Worm (Caenorhabditis elegans) whole organism, L3 larva: ENCODE data around the gene nspe-8.

Source experiments
- egl-27 ChIP-seq: sonication (generic microtip); optimal IDR thresholded peaks from 4 replicates; lab custom pipeline; 2017; ENCODE audit warnings: missing biosample characterization, missing genetic modification reagents, missing genetic modification characterization
- fkh-10 ChIP-seq: sonication (generic microtip); optimal IDR thresholded peaks from 2 replicates; lab custom pipeline; 2017; ENCODE audit warnings: missing biosample characterization, missing genetic modification reagents, missing genetic modification characterization
- nhr-12 ChIP-seq: fragments of 150-350 bp; optimal IDR thresholded peaks from 2 replicates; lab custom pipeline; 2014; ENCODE audit warnings: missing biosample characterization, missing genetic modification characterization
- nhr-237 ChIP-seq: fragments of 150-350 bp; optimal IDR thresholded peaks from 2 replicates; lab custom pipeline; 2014; ENCODE audit warnings: missing biosample characterization, missing genetic modification characterization
- pha-4 ChIP-seq: fragments of 150-350 bp; optimal IDR thresholded peaks from 2 replicates; lab custom pipeline; 2014; ENCODE audit warnings: missing biosample characterization, missing genetic modification reagents, missing genetic modification characterization
- snpc-4 ChIP-seq: fragments of 150-350 bp; optimal IDR thresholded peaks from 2 replicates; lab custom pipeline; 2014; ENCODE audit warnings: missing biosample characterization, missing genetic modification characterization
- unc-62 ChIP-seq: fragments of 150-350 bp; sonication (generic microtip); optimal IDR thresholded peaks from 4 replicates; lab custom pipeline; 2014; ENCODE audit warnings: missing biosample characterization, missing genetic modification reagents, missing genetic modification characterization

DNA sequence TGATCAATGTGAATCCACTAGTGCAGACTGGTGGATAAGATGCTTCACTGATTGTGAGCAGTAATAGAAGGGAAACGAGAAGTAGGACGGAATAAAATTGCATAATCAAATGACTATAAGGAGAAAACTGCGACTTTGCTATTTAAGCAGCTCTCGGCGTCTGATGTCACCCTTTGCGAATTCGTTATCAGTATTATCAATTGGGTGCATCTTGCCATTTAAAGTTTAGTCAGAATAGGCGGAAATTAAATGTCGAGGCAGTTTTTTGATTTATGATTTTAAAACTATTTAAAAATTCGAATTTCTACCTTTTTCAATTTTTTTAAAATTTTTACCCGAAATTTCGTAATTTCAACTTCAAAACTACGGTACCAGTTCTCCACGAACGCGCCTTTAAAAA is 40.8 kb downstream of the nspe-8 start, which contains the start of gene clec-4:
- TF ChIP-seq pha-4 (tag; lab: Kevin White, UChicago) = no peak
- no peak for TF ChIP-seq fkh-10
- no peak for TF ChIP-seq unc-62 (GFP tag; lab: Kevin White, UChicago)
- no peak for TF ChIP-seq egl-27 (tag; lab: Kevin White, UChicago)
- no peak for TF ChIP-seq nhr-12 (tag; lab: Kevin White, UChicago)
- TF ChIP-seq nhr-237 (tag; lab: Kevin White, UChicago) = no peak
- no peak for TF ChIP-seq snpc-4
